Worm (Caenorhabditis elegans): ENCODE results near the gene ZK177.9.

- TF ChIP-seq elt-3 (tag; optimal IDR thresholded peaks at IDR 0.05) (no peak), unc-98 (GFP tag; IDR thresholded peaks at IDR 0.05) (no peak), fkh-10 (GFP tag; optimal IDR thresholded peaks at IDR 0.05) (no peak), F16B12.6 (tag; optimal IDR thresholded peaks at IDR 0.05) (no peak), snpc-4 (tag; optimal IDR thresholded peaks at IDR 0.05) (no peak), aha-1 (tag; optimal IDR thresholded peaks at IDR 0.05) (no peak), pax-3 (tag; optimal IDR thresholded peaks at IDR 0.05) (no peak), mep-1 (tag; optimal IDR thresholded peaks at IDR 0.05) (no peak), Y116A8C.19 (tag; optimal IDR thresholded peaks at IDR 0.05; ENCODE audit: borderline replicate concordance) (no peak), dpl-1 (GFP tag; optimal IDR thresholded peaks at IDR 0.05) (no peak), grh-1 (GFP tag; IDR thresholded peaks at IDR 0.05) (no peak), unc-86 (tag; optimal IDR thresholded peaks at IDR 0.05) (no peak), lin-13 (GFP tag; optimal IDR thresholded peaks at IDR 0.05) (no peak), ztf-11 (tag; optimal IDR thresholded peaks at IDR 0.05) (no peak)
These were observed 10.3 kb upstream of the ZK177.9 start, which contains the start of gene ZK177.1 for ce11 chrII:5527841-5528240.
